Fruit fly (Drosophila melanogaster): ENCODE data around the gene Tgt.

The Tgt gene

DNA sequence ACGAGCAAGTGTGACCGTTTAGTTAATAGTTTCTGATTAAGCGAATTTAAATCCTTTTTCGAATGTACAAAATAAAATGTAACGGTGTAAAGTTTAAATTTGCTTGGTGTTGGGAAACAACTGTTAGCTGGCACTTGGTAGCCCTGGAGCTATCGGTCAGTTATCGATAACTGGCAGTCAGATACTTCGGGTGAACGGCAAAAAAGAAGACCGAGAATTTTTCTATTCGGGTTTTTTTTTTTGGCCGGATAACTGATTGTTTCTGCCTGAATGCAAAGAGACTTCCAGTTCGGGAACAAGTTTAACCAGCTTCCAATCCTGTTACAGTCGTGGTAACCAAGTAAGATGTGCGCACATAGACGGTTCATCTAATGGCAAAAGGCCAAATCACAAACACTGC, 6.3 kb upstream of the Tgt start, which contains the start of gene CG4896:
Gene CG4896 (plus strand): TSS at position 169 of the 400 bp plus-strand sequence.
- TF ChIP-seq rn (GFP tag; IDR thresholded peaks at IDR 0.05) (no peak), CG4496 (GFP tag; IDR thresholded peaks at IDR 0.05) (peak; percentile 68), CG10348 (GFP tag; IDR thresholded peaks at IDR 0.05) (no peak), CG8159 (tag; optimal IDR thresholded peaks at IDR 0.05) (no peak), Pif1A (GFP tag; optimal IDR thresholded peaks at IDR 0.05) (no peak), D1 (tag; optimal IDR thresholded peaks at IDR 0.05) (no peak), CG15710 (tag; optimal IDR thresholded peaks at IDR 0.05) (peak; percentile 21), gl (tag; optimal IDR thresholded peaks at IDR 0.05) (peak; percentile 14), Ets98B (GFP tag; IDR thresholded peaks at IDR 0.05) (peak; percentile 48)

DNA sequence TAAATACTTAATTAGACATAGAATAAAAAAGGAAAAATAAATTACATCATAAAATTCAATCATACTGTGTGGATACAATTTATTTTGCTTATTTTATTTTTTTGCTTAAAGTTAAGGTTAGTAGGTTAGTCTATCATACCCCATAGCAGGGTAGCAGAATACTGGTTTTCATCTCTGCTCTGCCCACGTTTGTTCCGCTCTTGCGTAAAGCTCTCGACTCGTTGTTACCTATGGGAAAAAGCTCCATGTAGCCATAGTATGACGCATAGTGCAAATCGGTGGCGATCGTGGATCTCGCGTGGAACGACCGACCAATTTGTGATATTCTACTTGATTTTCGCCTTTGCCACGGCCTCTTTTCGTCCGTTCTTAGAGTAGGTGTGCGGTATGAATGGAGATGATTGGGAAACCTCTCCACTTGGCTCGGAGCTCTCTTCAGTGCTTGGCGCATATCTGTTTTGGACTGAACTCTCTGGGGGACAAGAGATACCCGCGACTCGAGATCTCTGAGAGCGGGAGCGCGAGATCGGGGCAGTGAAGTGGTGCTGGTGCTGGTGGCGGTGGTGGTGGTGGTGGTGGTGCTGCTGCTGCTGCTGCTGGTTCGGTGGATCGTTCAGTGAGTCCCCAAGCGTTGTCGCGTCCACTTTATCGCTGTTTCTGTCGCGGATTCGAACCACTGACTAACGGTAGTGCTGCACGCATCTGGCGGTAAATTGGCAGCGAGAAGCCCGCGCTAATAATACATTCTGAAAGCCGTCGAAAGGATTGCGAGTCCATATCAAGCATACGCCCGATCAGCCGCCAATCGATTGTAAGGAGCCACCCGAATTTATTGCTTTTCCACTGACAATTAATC, 2.0 kb downstream of the Tgt start, which contains the start of gene CG5001:
Gene CG5001 (plus strand): TSS at position 116 of the 856 bp plus-strand sequence.
- TF ChIP-seq CG9948 (tag; optimal IDR thresholded peaks at IDR 0.05) (peak; percentile 73), CG12605 (GFP tag; IDR thresholded peaks at IDR 0.05) (peak; percentile 84), CG14655 (GFP tag; optimal IDR thresholded peaks at IDR 0.05) (no peak), CG4496 (GFP tag; IDR thresholded peaks at IDR 0.05) (peak; percentile 92), gl (tag; optimal IDR thresholded peaks at IDR 0.05) (peak; percentile 32), fd96Ca (GFP tag; IDR thresholded peaks at IDR 0.05) (peak; percentile 60; the same call in 1 of the 3 replicates), Pif1A (GFP tag; optimal IDR thresholded peaks at IDR 0.05) (no peak), EcR (GFP tag; optimal IDR thresholded peaks at IDR 0.05) (peak; percentile 72), Pif1B (GFP tag; optimal IDR thresholded peaks at IDR 0.05) (no peak), CG15710 (tag; optimal IDR thresholded peaks at IDR 0.05) (peak; percentile 74), Ets98B (GFP tag; IDR thresholded peaks at IDR 0.05) (peak; percentile 91), D1 (tag; optimal IDR thresholded peaks at IDR 0.05) (no peak), CG34367 (tag; optimal IDR thresholded peaks at IDR 0.05) (peak; percentile 57), rn (GFP tag; IDR thresholded peaks at IDR 0.05) (no peak), CG32121 (GFP tag; IDR thresholded peaks at IDR 0.05) (peak; percentile 87), CG8159 (tag; optimal IDR thresholded peaks at IDR 0.05) (peak; percentile 83), CG13204 (GFP tag; optimal IDR thresholded peaks at IDR 0.05) (no peak), Snoo (tag; optimal IDR thresholded peaks at IDR 0.05) (peak; percentile 64), CG10348 (GFP tag; IDR thresholded peaks at IDR 0.05) (no peak), CG8301 (tag; optimal IDR thresholded peaks at IDR 0.05) (peak; percentile 84), CG17806 (tag; optimal IDR thresholded peaks at IDR 0.05) (peak; percentile 83)

DNA sequence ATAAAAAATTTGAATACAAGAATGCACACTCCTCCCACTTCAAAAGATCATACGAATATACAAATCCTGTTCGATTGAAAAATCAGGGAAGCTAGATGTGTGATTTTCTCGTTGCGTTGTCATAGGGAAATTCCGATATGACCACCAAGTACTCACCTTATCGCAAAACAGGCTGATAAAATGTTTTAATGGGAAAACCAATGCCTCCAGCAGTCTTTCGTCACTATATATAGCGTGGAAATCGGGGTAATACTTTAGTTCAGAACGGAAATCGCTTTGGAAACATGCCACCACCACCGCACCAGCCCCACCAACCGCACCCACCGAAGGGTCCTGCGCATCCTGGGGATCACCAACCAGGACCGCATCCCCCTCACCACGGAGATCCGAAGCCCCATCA, 15.3 kb downstream of the Tgt start, which contains the start of the genes CG5139 and CG43348:
Gene CG5139 (minus strand): TSS at position 101 of the 400 bp plus-strand sequence.
Gene CG43348 (plus strand): TSS at position 247 of the 400 bp plus-strand sequence.
- TF ChIP-seq D1 (tag; optimal IDR thresholded peaks at IDR 0.05) (no peak), CG34367 (tag; optimal IDR thresholded peaks at IDR 0.05) (no peak), CG4496 (GFP tag; IDR thresholded peaks at IDR 0.05) (no peak), CG14655 (GFP tag; optimal IDR thresholded peaks at IDR 0.05) (no peak), CG9948 (tag; optimal IDR thresholded peaks at IDR 0.05) (no peak), Snoo (tag; optimal IDR thresholded peaks at IDR 0.05) (no peak), CG15710 (tag; optimal IDR thresholded peaks at IDR 0.05) (no peak), Ets98B (GFP tag; IDR thresholded peaks at IDR 0.05) (no peak), Pif1A (GFP tag; optimal IDR thresholded peaks at IDR 0.05) (no peak), EcR (GFP tag; optimal IDR thresholded peaks at IDR 0.05) (no peak), gl (tag; optimal IDR thresholded peaks at IDR 0.05) (no peak), Pif1B (GFP tag; optimal IDR thresholded peaks at IDR 0.05) (no peak), CG17806 (tag; optimal IDR thresholded peaks at IDR 0.05) (no peak), CG13204 (GFP tag; optimal IDR thresholded peaks at IDR 0.05) (no peak), CG8301 (tag; optimal IDR thresholded peaks at IDR 0.05) (no peak), rn (GFP tag; IDR thresholded peaks at IDR 0.05) (no peak), CG12605 (GFP tag; IDR thresholded peaks at IDR 0.05) (no peak)

DNA sequence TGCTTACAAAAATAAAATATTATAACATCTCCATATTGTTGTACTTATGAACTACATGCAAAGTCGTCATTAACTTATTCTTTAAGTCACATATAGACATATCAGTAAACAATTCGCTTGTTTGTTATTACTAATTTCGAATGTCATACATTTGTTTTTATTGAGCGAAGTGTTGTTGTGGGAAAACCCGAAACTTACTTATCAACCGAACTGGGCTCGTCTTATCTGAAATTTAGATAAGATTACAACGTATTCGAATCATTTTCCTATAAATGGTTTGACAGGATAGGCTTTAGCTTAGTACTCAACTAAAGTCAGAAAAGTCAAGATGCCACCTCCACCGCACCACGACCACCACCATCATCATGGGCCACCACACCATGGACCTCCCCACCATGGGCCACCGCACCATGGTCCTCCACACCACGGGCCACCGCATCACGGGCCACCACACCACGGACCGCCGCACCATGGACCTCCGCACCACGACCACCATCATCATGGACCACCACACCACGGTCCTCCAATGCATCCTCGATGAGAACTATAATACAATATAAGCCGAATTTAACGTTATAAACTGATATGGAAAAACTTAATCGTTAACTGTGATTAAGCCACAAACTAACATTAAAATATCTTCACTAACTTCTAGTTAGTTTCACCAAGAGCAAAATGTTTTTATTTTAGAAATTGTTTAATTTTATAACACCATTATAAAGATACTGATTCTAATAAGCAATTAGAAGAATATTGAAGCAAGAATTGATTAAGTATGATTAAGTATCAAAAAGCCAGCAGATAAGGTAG, 16.3 kb downstream of the Tgt start, which contains the start of the genes CG43349 and CG5011:
Gene CG43349 (plus strand): TSS at position 294 of the 810 bp plus-strand sequence.
Gene CG5011 (plus strand): TSS at position 760 of the 810 bp plus-strand sequence.
- TF ChIP-seq CG15710 (tag; optimal IDR thresholded peaks at IDR 0.05) (no peak), fd96Ca (GFP tag; IDR thresholded peaks at IDR 0.05) (no peak), D1 (tag; optimal IDR thresholded peaks at IDR 0.05) (no peak), CG32121 (GFP tag; IDR thresholded peaks at IDR 0.05) (no peak), CG10348 (GFP tag; IDR thresholded peaks at IDR 0.05) (no peak)

DNA sequence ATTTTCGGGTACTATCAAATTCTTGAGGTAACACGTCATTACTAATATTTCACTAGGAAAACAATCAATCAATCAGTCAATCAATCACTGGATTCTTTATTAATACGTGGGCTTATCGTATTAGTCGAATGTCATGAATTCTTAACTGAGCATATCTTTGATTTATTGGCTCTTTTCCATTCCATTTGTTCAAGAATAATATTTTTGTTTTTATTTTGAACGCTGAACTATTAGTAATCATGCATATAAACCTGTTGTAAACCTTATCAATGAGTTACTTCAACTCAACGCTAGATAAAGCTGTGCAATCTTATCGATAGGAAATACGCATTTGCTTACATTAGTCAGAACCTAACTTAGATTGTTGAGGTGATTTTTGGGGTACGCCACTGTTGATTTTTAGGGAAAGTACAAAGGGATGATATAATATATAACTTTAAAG, 17.6 kb downstream of the Tgt start:
- TF ChIP-seq rn (GFP tag; IDR thresholded peaks at IDR 0.05): no peak
- no peak for TF ChIP-seq CG34367 (tag; optimal IDR thresholded peaks at IDR 0.05)
- TF ChIP-seq CG14655 (GFP tag; optimal IDR thresholded peaks at IDR 0.05): no peak
- TF ChIP-seq fd96Ca (GFP tag; IDR thresholded peaks at IDR 0.05): no peak
- no peak for TF ChIP-seq CG13204 (GFP tag; optimal IDR thresholded peaks at IDR 0.05)
- TF ChIP-seq D1 (tag; optimal IDR thresholded peaks at IDR 0.05): no peak
- TF ChIP-seq CG9948 (tag; optimal IDR thresholded peaks at IDR 0.05): no peak
- no peak for TF ChIP-seq CG17806 (tag; optimal IDR thresholded peaks at IDR 0.05)

All from whole organism, pupa.